Worm (Caenorhabditis elegans) whole organism, midembryonic: ENCODE data around the gene sam-4.

ENCODE experiments used
- T22C8.4 ChIP-seq: fragments of 200-800 bp; sonication (Bioruptor generic); IDR thresholded peaks from 2 replicates; pipeline ENCODE4 v1.3.6; 2022; ENCODE audit warnings: missing genetic modification characterization, missing compliant biosample characterization
- cog-1 ChIP-seq: sonication (generic microtip); optimal IDR thresholded peaks from 2 replicates; lab custom pipeline; 2016; ENCODE audit warnings: missing genetic modification characterization, missing compliant biosample characterization
- flt-1 ChIP-seq: fragments of 200-800 bp; sonication (Bioruptor generic); IDR thresholded peaks from 2 replicates; pipeline ENCODE4 v1.3.6; 2022; ENCODE audit warnings: missing genetic modification characterization, missing compliant biosample characterization
- klf-2 ChIP-seq: fragments of 200-800 bp; sonication (Bioruptor generic); conservative IDR thresholded peaks from 2 replicates; pipeline ENCODE4 v1.3.6; 2022; ENCODE audit warnings: missing genetic modification reagents, missing genetic modification characterization, missing compliant biosample characterization
- med-1 ChIP-seq: sonication (generic microtip); optimal IDR thresholded peaks from 2 replicates; lab custom pipeline; 2017; ENCODE audit warnings: missing genetic modification characterization, mild to moderate bottlenecking, missing compliant biosample characterization, antibody characterized with exemption, missing genetic modification reagents; ENCODE audit not compliant: insufficient read depth
- ref-1 ChIP-seq: fragments of 200-800 bp; sonication (Bioruptor generic); conservative IDR thresholded peaks from 2 replicates; pipeline ENCODE4 v1.3.6; 2022; ENCODE audit warnings: missing genetic modification reagents, missing genetic modification characterization, missing compliant biosample characterization
- tab-1 ChIP-seq: fragments of 200-800 bp; sonication (Bioruptor generic); IDR thresholded peaks from 2 replicates; pipeline ENCODE4 v1.3.6; 2022; ENCODE audit warnings: missing genetic modification characterization, missing compliant biosample characterization
- ztf-23 ChIP-seq: fragments of 200-800 bp; sonication (Bioruptor generic); IDR thresholded peaks from 2 replicates; pipeline ENCODE4 v1.3.6; 2022; ENCODE audit warnings: missing genetic modification reagents, missing genetic modification characterization, missing compliant biosample characterization
- ztf-29 ChIP-seq: fragments of 200-800 bp; sonication (Bioruptor generic); IDR thresholded peaks from 2 replicates; pipeline ENCODE4 v1.3.6; 2022; ENCODE audit warnings: missing genetic modification reagents, missing genetic modification characterization, missing compliant biosample characterization

sam-4 gene

DNA sequence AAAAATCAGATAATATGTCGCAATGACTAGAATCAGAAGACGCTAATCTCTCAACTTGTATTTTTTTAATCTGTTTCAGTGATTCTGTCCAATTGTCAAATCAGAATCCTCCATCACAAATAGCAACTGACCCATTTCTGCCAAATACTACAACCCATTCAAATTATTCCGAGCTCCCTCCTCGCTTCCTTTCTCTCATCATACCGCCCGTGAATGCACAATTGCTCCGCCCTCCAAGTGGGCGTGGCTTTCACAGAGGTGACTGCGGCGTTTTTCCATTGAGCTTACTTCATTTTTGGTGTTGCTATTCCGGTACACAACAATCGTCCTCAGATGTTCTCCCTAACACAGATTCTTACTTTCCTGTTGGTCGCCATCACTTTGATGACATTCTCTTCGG lies 31.6 kb upstream of the sam-4 start, which contains the start of gene flp-27:
Gene flp-27, plus strand, starts transcription at position 301 of the 400 bp plus-strand sequence.
- TF ChIP-seq med-1 (GFP tag; lab: Kevin White, UChicago): no peak
- TF ChIP-seq ztf-23 (GFP tag; lab: Robert Waterston, UW): no peak
- TF ChIP-seq flt-1: no peak
- no peak for TF ChIP-seq T22C8.4 (GFP tag; lab: Robert Waterston, UW)
- no peak for TF ChIP-seq cog-1
- no peak for TF ChIP-seq tab-1 (GFP tag; lab: Robert Waterston, UW)
- no peak for TF ChIP-seq ztf-29 (GFP tag; lab: Robert Waterston, UW)
- no peak for TF ChIP-seq ref-1 (GFP tag; lab: Robert Waterston, UW)
- no peak for TF ChIP-seq klf-2 (GFP tag; lab: Robert Waterston, UW)

DNA sequence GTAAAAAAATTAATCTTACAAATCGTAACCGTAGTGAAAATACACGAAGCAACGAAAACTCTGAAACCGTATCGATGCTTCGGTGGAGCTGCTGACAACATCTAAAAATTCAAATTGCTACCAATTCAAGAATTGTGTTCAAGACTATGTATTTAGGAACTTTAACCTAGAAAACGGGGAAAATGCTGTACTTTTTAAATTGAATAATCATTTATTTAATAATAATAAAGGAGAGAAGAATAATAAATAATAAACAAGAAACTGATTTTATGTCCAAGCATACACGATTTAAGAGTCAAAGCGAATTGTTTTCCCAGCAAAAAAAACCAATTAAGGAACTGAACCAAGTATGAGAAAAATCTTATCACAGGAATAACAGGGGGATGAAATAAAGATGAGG lies 20.5 kb upstream of the sam-4 start, which contains the start of gene C25H3.17:
Gene C25H3.17, minus strand, starts transcription at position 101 of the 400 bp plus-strand sequence.
- TF ChIP-seq tab-1 (GFP tag; lab: Robert Waterston, UW) (no peak), ztf-23 (GFP tag; lab: Robert Waterston, UW) (no peak), flt-1 (no peak), ref-1 (GFP tag; lab: Robert Waterston, UW) (no peak), T22C8.4 (GFP tag; lab: Robert Waterston, UW) (no peak), ztf-29 (GFP tag; lab: Robert Waterston, UW) (no peak), med-1 (GFP tag; lab: Kevin White, UChicago) (no peak), klf-2 (GFP tag; lab: Robert Waterston, UW) (no peak), cog-1 (no peak)

DNA sequence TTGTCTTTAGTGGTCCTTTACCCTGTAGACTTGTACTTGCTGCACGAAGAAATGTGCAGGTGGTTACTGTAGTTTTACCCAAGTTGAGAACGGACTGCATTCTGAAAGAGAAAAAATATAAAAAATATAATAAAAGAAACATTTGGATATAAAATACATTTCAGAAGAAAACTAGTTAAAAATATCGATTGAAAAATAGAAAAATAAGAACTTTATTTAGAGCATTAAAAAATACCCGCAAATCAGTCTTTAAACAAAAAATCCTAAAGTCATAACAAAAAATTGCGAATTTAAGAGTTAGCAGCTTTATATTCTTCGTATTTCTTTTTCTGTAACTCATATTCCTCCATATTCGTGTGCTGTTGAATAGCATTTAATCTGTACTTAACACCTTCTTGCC lies 19.7 kb upstream of the sam-4 start, which contains the start of gene C25H3.7:
Gene C25H3.7, minus strand, starts transcription at position 101 of the 400 bp plus-strand sequence.
- TF ChIP-seq ztf-29 (GFP tag; lab: Robert Waterston, UW): no peak
- no peak for TF ChIP-seq ref-1 (GFP tag; lab: Robert Waterston, UW)
- TF ChIP-seq tab-1 (GFP tag; lab: Robert Waterston, UW): no peak
- no peak for TF ChIP-seq cog-1

DNA sequence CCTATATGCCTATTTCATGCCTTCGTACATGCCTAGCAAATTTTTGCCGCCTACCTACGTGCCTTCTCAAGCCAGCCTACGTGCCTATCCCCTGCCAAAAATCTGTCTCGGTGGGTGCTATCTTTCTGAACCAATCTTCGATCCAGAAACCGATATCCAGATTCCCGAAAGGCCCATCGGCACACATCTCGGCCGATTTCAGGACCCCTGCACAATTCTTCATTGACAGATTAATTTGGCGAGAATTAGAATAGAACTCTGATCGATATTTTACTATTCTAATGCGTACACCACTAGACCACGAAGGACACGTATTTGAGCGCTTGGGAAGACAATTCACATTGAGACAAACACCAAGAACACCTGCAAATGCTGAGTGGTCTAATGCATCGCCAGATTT lies 18.5 kb upstream of the sam-4 start:
- TF ChIP-seq T22C8.4 (GFP tag; lab: Robert Waterston, UW) (no peak), tab-1 (GFP tag; lab: Robert Waterston, UW) (no peak), flt-1 (peak; percentile 74; the same call in 1 of the 2 replicates), klf-2 (GFP tag; lab: Robert Waterston, UW) (no peak)

DNA sequence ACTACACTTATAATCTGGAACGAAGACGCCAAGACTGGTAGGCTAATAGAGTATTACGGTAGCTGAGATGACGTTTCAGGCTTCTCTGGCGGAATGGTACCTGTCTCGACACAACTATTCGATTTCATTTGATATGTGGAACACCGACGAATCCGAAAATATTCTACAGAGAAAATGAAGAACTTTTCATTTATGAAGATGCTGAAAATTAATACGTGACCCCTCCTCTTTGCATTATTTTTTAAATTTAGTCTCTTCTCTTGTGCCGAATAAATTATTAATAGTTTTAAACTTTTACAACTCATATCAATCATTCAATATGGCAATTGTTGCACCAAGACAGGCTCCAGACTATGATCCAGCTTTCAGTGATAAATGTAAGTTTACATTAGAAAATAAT lies 16.9 kb upstream of the sam-4 start, which contains the start of gene C25H3.16:
Gene C25H3.16, plus strand, starts transcription at position 301 of the 400 bp plus-strand sequence.
- TF ChIP-seq T22C8.4 (GFP tag; lab: Robert Waterston, UW) (no peak), cog-1 (no peak), klf-2 (GFP tag; lab: Robert Waterston, UW) (no peak), ref-1 (GFP tag; lab: Robert Waterston, UW) (no peak), med-1 (GFP tag; lab: Kevin White, UChicago) (no peak), ztf-23 (GFP tag; lab: Robert Waterston, UW) (no peak), flt-1 (no peak), tab-1 (GFP tag; lab: Robert Waterston, UW) (no peak), ztf-29 (GFP tag; lab: Robert Waterston, UW) (no peak)

DNA sequence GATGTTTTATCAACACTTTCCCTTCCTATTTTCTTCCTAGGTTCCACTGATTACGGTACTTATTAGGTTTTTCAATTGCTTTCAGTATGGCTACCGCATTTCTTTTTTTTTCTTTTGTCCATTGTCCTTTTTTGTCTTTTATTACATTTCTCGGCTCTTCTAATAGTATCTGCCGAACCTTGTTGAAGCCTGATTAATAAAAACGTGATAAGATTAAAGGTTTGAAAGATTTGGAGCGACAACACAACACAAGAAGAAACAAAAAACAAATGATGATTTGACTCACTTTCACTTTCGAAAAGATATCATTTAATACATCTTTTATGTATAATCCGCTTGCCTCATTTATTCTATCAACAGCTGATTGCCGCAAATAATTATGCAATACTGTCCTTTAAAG lies 15.9 kb upstream of the sam-4 start, which contains the start of gene C25H3.15:
Gene C25H3.15, plus strand, starts transcription at position 301 of the 400 bp plus-strand sequence.
- TF ChIP-seq T22C8.4 (GFP tag; lab: Robert Waterston, UW): no peak
- no peak for TF ChIP-seq ztf-23 (GFP tag; lab: Robert Waterston, UW)
- no peak for TF ChIP-seq ztf-29 (GFP tag; lab: Robert Waterston, UW)
- TF ChIP-seq ref-1 (GFP tag; lab: Robert Waterston, UW): no peak
- no peak for TF ChIP-seq tab-1 (GFP tag; lab: Robert Waterston, UW)
- no peak for TF ChIP-seq klf-2 (GFP tag; lab: Robert Waterston, UW)
- no peak for TF ChIP-seq med-1 (GFP tag; lab: Kevin White, UChicago)
- no peak for TF ChIP-seq cog-1
- TF ChIP-seq flt-1: no peak

DNA sequence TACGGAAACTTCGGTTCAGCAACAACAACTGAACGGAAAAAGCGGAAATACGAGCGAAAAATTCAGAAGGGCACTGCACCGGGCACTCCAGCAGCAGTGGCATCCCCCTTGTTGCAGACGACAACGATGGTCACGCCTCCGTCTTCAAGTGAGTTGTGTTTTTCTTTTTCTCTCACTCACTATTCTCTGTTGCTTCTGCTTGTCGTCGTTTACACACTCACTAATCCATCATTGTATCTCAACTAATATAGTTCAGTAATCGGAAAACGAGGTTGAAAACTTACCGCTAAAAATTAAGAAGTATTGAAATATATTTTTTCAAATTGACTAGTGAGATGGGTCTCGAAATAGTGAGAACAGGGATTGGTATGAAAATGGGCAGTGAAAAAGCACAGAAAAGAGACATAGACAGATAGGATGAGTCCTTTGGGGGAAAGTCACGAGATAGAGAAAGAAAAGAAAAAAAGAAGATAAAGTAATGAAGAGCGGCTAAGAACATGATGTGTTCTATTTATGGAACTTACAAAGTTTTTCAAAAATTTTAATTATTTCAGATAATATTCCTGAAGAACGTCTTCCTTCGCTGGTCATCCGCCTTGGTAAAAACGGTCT lies 14.2 kb upstream of the sam-4 start:
- TF ChIP-seq ref-1 (GFP tag; lab: Robert Waterston, UW): no peak
- TF ChIP-seq med-1 (GFP tag; lab: Kevin White, UChicago): no peak
- TF ChIP-seq ztf-29 (GFP tag; lab: Robert Waterston, UW): no peak
- TF ChIP-seq cog-1: no peak
- TF ChIP-seq ztf-23 (GFP tag; lab: Robert Waterston, UW): no peak
- TF ChIP-seq tab-1 (GFP tag; lab: Robert Waterston, UW): no peak
- TF ChIP-seq flt-1: no peak

DNA sequence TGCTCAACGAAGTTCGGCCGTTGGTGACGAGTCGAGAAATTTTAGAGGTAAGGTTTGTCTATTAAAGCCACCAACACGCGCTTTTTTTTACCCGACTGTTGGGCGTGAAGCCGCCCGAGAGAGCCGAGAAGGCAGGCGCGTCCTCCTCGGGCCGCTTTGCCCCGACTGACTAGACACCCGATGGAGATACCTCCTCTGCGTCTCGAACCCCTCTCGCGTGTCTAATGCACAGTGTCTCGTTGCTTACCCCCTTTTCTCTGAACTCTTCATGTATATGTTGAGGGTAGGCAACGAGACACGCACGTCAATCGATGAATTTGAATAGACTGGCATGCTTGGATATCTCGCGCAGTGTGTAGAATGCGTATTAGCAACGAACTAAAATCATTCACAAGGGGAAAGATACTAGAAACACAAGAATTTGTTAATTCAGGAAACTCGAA lies 12.7 kb upstream of the sam-4 start:
- TF ChIP-seq ztf-23 (GFP tag; lab: Robert Waterston, UW) (peak; percentile 91), ref-1 (GFP tag; lab: Robert Waterston, UW) (peak; percentile 66), T22C8.4 (GFP tag; lab: Robert Waterston, UW) (peak; percentile 86), klf-2 (GFP tag; lab: Robert Waterston, UW) (peak; percentile 73), ztf-29 (GFP tag; lab: Robert Waterston, UW) (peak; percentile 95), med-1 (GFP tag; lab: Kevin White, UChicago) (no peak), tab-1 (GFP tag; lab: Robert Waterston, UW) (peak; percentile 85), flt-1 (peak; percentile 95), cog-1 (peak; percentile 75)
